Worm (Caenorhabditis elegans): Measurements from ENCODE around the gene fbxb-52.

The fbxb-52 gene

DNA sequence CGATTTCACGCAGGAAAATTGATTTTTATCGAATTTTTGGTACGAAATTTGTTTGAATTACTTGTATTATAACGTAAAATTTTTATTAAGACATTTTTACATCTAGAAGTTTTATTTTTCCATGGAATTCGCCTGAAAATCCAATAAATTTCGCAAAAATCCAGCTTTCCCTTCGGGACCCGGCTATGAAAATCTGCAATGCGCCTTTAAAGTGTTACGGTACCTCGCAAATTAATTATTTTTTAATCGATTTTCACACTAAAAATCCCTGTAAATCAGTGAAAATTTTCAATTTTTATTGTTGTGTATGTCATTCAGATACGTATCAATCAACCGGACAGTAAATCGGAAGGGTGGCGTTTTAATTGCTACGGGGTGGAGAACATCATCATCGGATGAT is 49.4 kb downstream of the fbxb-52 start:
- no peak for TF ChIP-seq unc-62 (GFP tag; optimal IDR thresholded peaks at IDR 0.05)
- TF ChIP-seq blmp-1 (tag; optimal IDR thresholded peaks at IDR 0.05): peak; percentile 11

DNA sequence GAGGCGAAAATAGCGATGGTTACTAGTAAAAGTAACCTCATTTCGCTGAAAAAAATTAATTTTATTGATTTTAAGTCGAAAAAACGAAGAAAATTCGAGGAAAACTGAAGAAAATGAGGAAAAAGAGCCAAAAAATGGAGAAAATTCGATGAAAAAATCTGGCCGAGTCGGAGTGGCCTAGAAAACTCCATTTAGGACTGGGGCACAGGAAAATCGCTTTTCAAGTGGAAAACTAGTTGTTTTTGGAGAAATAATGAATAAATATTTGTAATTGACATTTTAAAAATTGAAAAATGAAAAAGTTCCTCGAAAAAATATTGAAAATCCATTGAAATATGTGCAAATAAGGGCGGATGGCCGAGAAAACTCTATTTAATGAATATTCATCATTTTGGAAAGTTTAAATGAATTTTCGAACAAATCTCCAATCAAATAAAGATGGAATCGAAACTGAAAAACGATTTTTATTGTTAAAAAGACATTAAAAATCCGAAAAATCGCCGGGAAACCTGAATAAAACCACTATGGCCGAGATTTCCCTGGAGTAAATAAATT is 50.0 kb downstream of the fbxb-52 start, which contains the start of gene emc-1:
Gene emc-1, minus strand, starts transcription at position 45 of the 555 bp plus-strand sequence.
- no peak for TF ChIP-seq unc-62 (GFP tag; optimal IDR thresholded peaks at IDR 0.05)
- TF ChIP-seq aha-1 (tag; optimal IDR thresholded peaks at IDR 0.05): no peak
- TF ChIP-seq lin-14 (GFP tag; optimal IDR thresholded peaks at IDR 0.05): peak; percentile 32
- TF ChIP-seq nhr-76 (tag; optimal IDR thresholded peaks at IDR 0.05): no peak
- TF ChIP-seq jun-1 (tag; optimal IDR thresholded peaks at IDR 0.05): no peak
- no peak for TF ChIP-seq nhr-237 (tag; optimal IDR thresholded peaks at IDR 0.05)
- peak; percentile 45 for TF ChIP-seq irx-1 (tag; optimal IDR thresholded peaks at IDR 0.05)
- TF ChIP-seq nhr-11 (tag; optimal IDR thresholded peaks at IDR 0.05): no peak
- no peak for TF ChIP-seq fkh-4 (tag; optimal IDR thresholded peaks at IDR 0.05; ENCODE audit: borderline replicate concordance)
- TF ChIP-seq mef-2 (tag; optimal IDR thresholded peaks at IDR 0.05): no peak
- TF ChIP-seq hlh-17 (GFP tag; optimal IDR thresholded peaks at IDR 0.05; ENCODE audit: borderline replicate concordance): no peak
- peak in 1 of 3 experiments; percentile 14 for TF ChIP-seq dpl-1 (GFP tag; optimal IDR thresholded peaks at IDR 0.05)
- no peak for TF ChIP-seq C04F5.9 (tag; optimal IDR thresholded peaks at IDR 0.05)
- TF ChIP-seq unc-30 (tag; optimal IDR thresholded peaks at IDR 0.05): no peak
- no peak for TF ChIP-seq mdl-1 (tag; optimal IDR thresholded peaks at IDR 0.05)
- TF ChIP-seq ztf-11 (tag; optimal IDR thresholded peaks at IDR 0.05): no peak
- no peak for TF ChIP-seq aly-2 (tag; optimal IDR thresholded peaks at IDR 0.05)
- no peak for TF ChIP-seq unc-98 (GFP tag; IDR thresholded peaks at IDR 0.05)
- TF ChIP-seq unc-130 (tag; optimal IDR thresholded peaks at IDR 0.05): no peak
- TF ChIP-seq dsc-1 (tag; optimal IDR thresholded peaks at IDR 0.05): no peak
- no peak for TF ChIP-seq sox-4 (tag; optimal IDR thresholded peaks at IDR 0.05)
- peak; percentile 63 for TF ChIP-seq nhr-85 (tag)
- TF ChIP-seq mep-1 (tag; optimal IDR thresholded peaks at IDR 0.05): peak; percentile 16
- no peak for TF ChIP-seq elt-2 (tag; optimal IDR thresholded peaks at IDR 0.05)
- TF ChIP-seq nhr-47 (tag; optimal IDR thresholded peaks at IDR 0.05): no peak
- TF ChIP-seq isw-1 (GFP tag; IDR thresholded peaks at IDR 0.05): no peak
- TF ChIP-seq ceh-82 (tag; optimal IDR thresholded peaks at IDR 0.05): no peak
- TF ChIP-seq ama-1 (optimal IDR thresholded peaks at IDR 0.05): no peak
- no peak for TF ChIP-seq tlp-1 (tag; optimal IDR thresholded peaks at IDR 0.05)
- TF ChIP-seq egl-13 (tag; optimal IDR thresholded peaks at IDR 0.05): no peak
- no peak for TF ChIP-seq C34B4.2 (tag; optimal IDR thresholded peaks at IDR 0.05)
- TF ChIP-seq pqm-1 (tag; optimal IDR thresholded peaks at IDR 0.05): no peak
- TF ChIP-seq fkh-10 (GFP tag; optimal IDR thresholded peaks at IDR 0.05): no peak
- TF ChIP-seq hpl-2 (GFP tag; optimal IDR thresholded peaks at IDR 0.05): no peak
- TF ChIP-seq fkh-8 (tag; optimal IDR thresholded peaks at IDR 0.05): peak; percentile 2
- TF ChIP-seq ceh-90 (tag; optimal IDR thresholded peaks at IDR 0.05): peak; percentile 76
- no peak for TF ChIP-seq F16B12.6 (tag; optimal IDR thresholded peaks at IDR 0.05)
- TF ChIP-seq skn-1 (tag; optimal IDR thresholded peaks at IDR 0.05): no peak
- no peak for TF ChIP-seq ceh-88 (GFP tag; IDR thresholded peaks at IDR 0.05)
- no peak for TF ChIP-seq C16A3.4 (tag; optimal IDR thresholded peaks at IDR 0.05)
- TF ChIP-seq zag-1 (tag; optimal IDR thresholded peaks at IDR 0.05): no peak
- TF ChIP-seq zip-4 (GFP tag; optimal IDR thresholded peaks at IDR 0.05): no peak
- TF ChIP-seq ces-1 (GFP tag; optimal IDR thresholded peaks at IDR 0.05): no peak
- no peak for TF ChIP-seq sup-37 (GFP tag; optimal IDR thresholded peaks at IDR 0.05)
- no peak for TF ChIP-seq mab-9 (GFP tag; IDR thresholded peaks at IDR 0.05)
- no peak for TF ChIP-seq lin-15B (tag; optimal IDR thresholded peaks at IDR 0.05)
- TF ChIP-seq alr-1 (tag; optimal IDR thresholded peaks at IDR 0.05; ENCODE audit: borderline replicate concordance): no peak
- no peak for TF ChIP-seq nhr-12 (tag; optimal IDR thresholded peaks at IDR 0.05)
- TF ChIP-seq vab-15 (tag; optimal IDR thresholded peaks at IDR 0.05): no peak
- TF ChIP-seq pax-3 (tag; optimal IDR thresholded peaks at IDR 0.05): no peak
- peak in 1 of 2 experiments; percentile 7 for TF ChIP-seq lsy-2 (tag; optimal IDR thresholded peaks at IDR 0.05)
- TF ChIP-seq blmp-1 (tag; optimal IDR thresholded peaks at IDR 0.05): no peak

Measured in whole organism, L1 larva.